Worm (Caenorhabditis elegans) whole organism, L3 larva: ENCODE measurements around the gene clec-117.

Source experiments
- R02D3.7 ChIP-seq: fragments of 150-350 bp; optimal IDR thresholded peaks from 2 replicates; lab custom pipeline; 2014; ENCODE audit warnings: missing biosample characterization, missing genetic modification characterization
- ama-1 ChIP-seq: fragments of 150-350 bp; optimal IDR thresholded peaks from 2 replicates; lab custom pipeline; 2018
- ceh-28 ChIP-seq: fragments of 150-350 bp; optimal IDR thresholded peaks from 2 replicates; lab custom pipeline; 2014; ENCODE audit warnings: missing biosample characterization, missing genetic modification reagents, missing genetic modification characterization
- daf-12 ChIP-seq: fragments of 150-350 bp; optimal IDR thresholded peaks from 2 replicates; lab custom pipeline; 2014; ENCODE audit warnings: missing biosample characterization, missing genetic modification reagents, missing genetic modification characterization
- egl-27 ChIP-seq: sonication (generic microtip); optimal IDR thresholded peaks from 4 replicates; lab custom pipeline; 2017; ENCODE audit warnings: missing biosample characterization, missing genetic modification reagents, missing genetic modification characterization
- elt-3 ChIP-seq, 3 experiments: fragments of 150-350 bp in 1 of 3; sonication (generic microtip) in 2 of 3; optimal IDR thresholded peaks; 2 replicates in 2 of 3; 4 replicates in 1 of 3; lab custom pipeline; 2014 to 2017; ENCODE audit warnings: missing biosample characterization in 3 of 3, missing genetic modification characterization in 3 of 3
- fkh-10 ChIP-seq: sonication (generic microtip); optimal IDR thresholded peaks from 2 replicates; lab custom pipeline; 2017; ENCODE audit warnings: missing biosample characterization, missing genetic modification reagents, missing genetic modification characterization
- fkh-2 ChIP-seq: fragments of 150-350 bp; optimal IDR thresholded peaks from 2 replicates; lab custom pipeline; 2014; ENCODE audit warnings: missing biosample characterization, missing genetic modification reagents, missing genetic modification characterization
- fos-1 ChIP-seq: fragments of 150-350 bp; optimal IDR thresholded peaks from 2 replicates; lab custom pipeline; 2014; ENCODE audit warnings: missing biosample characterization, missing genetic modification characterization
- hmg-11 ChIP-seq: sonication (generic microtip); optimal IDR thresholded peaks from 2 replicates; lab custom pipeline; 2016; ENCODE audit warnings: missing genetic modification characterization, missing compliant biosample characterization
- jun-1 ChIP-seq: fragments of 150-350 bp; optimal IDR thresholded peaks from 2 replicates; lab custom pipeline; 2014; ENCODE audit warnings: missing biosample characterization, missing genetic modification reagents, missing genetic modification characterization
- lin-15B ChIP-seq: fragments of 150-350 bp; optimal IDR thresholded peaks from 2 replicates; lab custom pipeline; 2014; ENCODE audit warnings: missing biosample characterization, missing genetic modification characterization
- lin-39 ChIP-seq: fragments of 150-350 bp; optimal IDR thresholded peaks from 2 replicates; lab custom pipeline; 2018; ENCODE audit warnings: missing biosample characterization, missing genetic modification reagents, missing genetic modification characterization
- lsy-12 ChIP-seq: sonication (generic microtip); optimal IDR thresholded peaks from 2 replicates; lab custom pipeline; 2016; ENCODE audit warnings: mild to moderate bottlenecking, missing genetic modification characterization, missing compliant biosample characterization
- mml-1 ChIP-seq: fragments of 150-350 bp; sonication (generic microtip); optimal IDR thresholded peaks from 3 replicates; lab custom pipeline; 2014; ENCODE audit warnings: missing biosample characterization, missing genetic modification characterization
- nfya-1 ChIP-seq: sonication (generic microtip); optimal IDR thresholded peaks from 2 replicates; lab custom pipeline; 2017; ENCODE audit warnings: missing genetic modification characterization, mild to moderate bottlenecking, missing compliant biosample characterization, antibody characterized with exemption, moderate library complexity; ENCODE audit not compliant: insufficient read depth
- nhr-11 ChIP-seq: fragments of 150-350 bp; optimal IDR thresholded peaks from 2 replicates; lab custom pipeline; 2014; ENCODE audit warnings: missing biosample characterization, missing genetic modification characterization
- nhr-12 ChIP-seq: fragments of 150-350 bp; optimal IDR thresholded peaks from 2 replicates; lab custom pipeline; 2014; ENCODE audit warnings: missing biosample characterization, missing genetic modification characterization
- nhr-23 ChIP-seq: fragments of 150-350 bp; optimal IDR thresholded peaks from 2 replicates; lab custom pipeline; 2014; ENCODE audit warnings: missing biosample characterization, missing genetic modification reagents, missing genetic modification characterization
- nhr-237 ChIP-seq: fragments of 150-350 bp; optimal IDR thresholded peaks from 2 replicates; lab custom pipeline; 2014; ENCODE audit warnings: missing biosample characterization, missing genetic modification characterization
- nhr-25 ChIP-seq: sonication (generic microtip); optimal IDR thresholded peaks from 2 replicates; lab custom pipeline; 2017; ENCODE audit warnings: missing biosample characterization, missing genetic modification characterization
- nhr-28 ChIP-seq: fragments of 150-350 bp; optimal IDR thresholded peaks from 2 replicates; lab custom pipeline; 2014; ENCODE audit warnings: missing biosample characterization, missing genetic modification characterization
- nhr-77 ChIP-seq: fragments of 150-350 bp; optimal IDR thresholded peaks from 2 replicates; lab custom pipeline; 2014; ENCODE audit warnings: missing biosample characterization, missing genetic modification characterization
- pha-4 ChIP-seq: fragments of 150-350 bp; optimal IDR thresholded peaks from 2 replicates; lab custom pipeline; 2014; ENCODE audit warnings: missing biosample characterization, missing genetic modification reagents, missing genetic modification characterization
- sea-2 ChIP-seq: fragments of 150-350 bp; sonication (generic microtip); optimal IDR thresholded peaks from 4 replicates; lab custom pipeline; 2014; ENCODE audit warnings: missing biosample characterization, missing genetic modification reagents, missing genetic modification characterization
- skn-1 ChIP-seq: fragments of 150-350 bp; optimal IDR thresholded peaks from 2 replicates; lab custom pipeline; 2014; ENCODE audit warnings: missing biosample characterization, missing genetic modification characterization
- snpc-4 ChIP-seq: fragments of 150-350 bp; optimal IDR thresholded peaks from 2 replicates; lab custom pipeline; 2014; ENCODE audit warnings: missing biosample characterization, missing genetic modification characterization
- tbx-2 ChIP-seq: sonication (generic microtip); optimal IDR thresholded peaks from 2 replicates; lab custom pipeline; 2016; ENCODE audit warnings: mild to moderate bottlenecking, missing genetic modification characterization, missing compliant biosample characterization
- unc-39 ChIP-seq: sonication (generic microtip); optimal IDR thresholded peaks from 4 replicates; lab custom pipeline; 2017; ENCODE audit warnings: missing biosample characterization, missing genetic modification characterization
- unc-62 ChIP-seq: fragments of 150-350 bp; sonication (generic microtip); optimal IDR thresholded peaks from 4 replicates; lab custom pipeline; 2014; ENCODE audit warnings: missing biosample characterization, missing genetic modification reagents, missing genetic modification characterization
- zag-1 ChIP-seq: fragments of 150-350 bp; optimal IDR thresholded peaks from 2 replicates; lab custom pipeline; 2014; ENCODE audit warnings: missing biosample characterization, missing genetic modification characterization
- ztf-4 ChIP-seq: fragments of 150-350 bp; optimal IDR thresholded peaks from 2 replicates; lab custom pipeline; 2014; ENCODE audit warnings: missing biosample characterization, missing genetic modification characterization

Gene clec-117

DNA sequence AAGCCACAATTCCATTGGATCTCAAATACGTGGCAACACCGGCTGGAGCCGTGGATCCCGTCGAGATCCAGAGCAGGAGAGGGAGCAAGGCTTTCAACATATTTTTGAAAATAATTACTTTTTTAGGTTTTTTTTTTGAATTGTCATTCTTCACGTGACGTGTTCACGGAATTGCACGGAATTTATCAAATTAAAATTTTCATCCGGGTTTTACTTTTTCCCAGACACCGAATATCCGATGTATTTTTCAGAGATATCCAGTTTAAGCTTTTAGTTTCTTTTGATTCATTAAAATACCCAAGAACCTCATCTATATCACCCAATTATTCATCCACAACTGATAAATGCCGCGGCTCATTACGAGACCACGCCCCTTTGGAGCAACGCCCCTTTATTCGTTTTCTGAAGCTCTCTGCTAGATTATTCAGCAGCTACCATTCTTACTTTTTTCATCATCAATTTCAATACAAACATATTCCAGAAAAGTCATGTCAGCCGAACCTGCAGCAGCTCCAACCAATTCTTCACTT lies at the start of gene clec-117, which contains the start of gene B0432.1:
clec-117 (minus strand) TSS at position 101 of the 530 bp plus-strand sequence.
B0432.1 (plus strand) TSS at position 480 of the 530 bp plus-strand sequence.
- TF ChIP-seq R02D3.7 (tag; lab: Kevin White, UChicago) (no peak), nhr-237 (tag; lab: Kevin White, UChicago) (no peak), zag-1 (tag; lab: Kevin White, UChicago) (no peak), jun-1 (no peak), snpc-4 (tag; lab: Kevin White, UChicago) (no peak), nhr-11 (tag; lab: Kevin White, UChicago) (no peak), lin-39 (tag; lab: Kevin White, UChicago) (no peak), ama-1 (lab: Kevin White, UChicago) (no peak), unc-39 (no peak), nhr-77 (tag; lab: Kevin White, UChicago) (no peak), fos-1 (no peak), fkh-10 (GFP tag; lab: Kevin White, UChicago) (no peak), nhr-25 (tag; lab: Kevin White, UChicago) (no peak), egl-27 (tag; lab: Kevin White, UChicago) (no peak), nhr-28 (no peak), mml-1 (no peak), daf-12 (tag; lab: Kevin White, UChicago) (no peak), pha-4 (tag; lab: Kevin White, UChicago) (no peak)

- TF ChIP-seq ceh-28 (tag; lab: Kevin White, UChicago) (no peak), nfya-1 (tag; lab: Kevin White, UChicago) (peak; percentile 97)
These were observed 44.5 kb upstream of the clec-117 start for ce11 chrII:341282-341681.

DNA sequence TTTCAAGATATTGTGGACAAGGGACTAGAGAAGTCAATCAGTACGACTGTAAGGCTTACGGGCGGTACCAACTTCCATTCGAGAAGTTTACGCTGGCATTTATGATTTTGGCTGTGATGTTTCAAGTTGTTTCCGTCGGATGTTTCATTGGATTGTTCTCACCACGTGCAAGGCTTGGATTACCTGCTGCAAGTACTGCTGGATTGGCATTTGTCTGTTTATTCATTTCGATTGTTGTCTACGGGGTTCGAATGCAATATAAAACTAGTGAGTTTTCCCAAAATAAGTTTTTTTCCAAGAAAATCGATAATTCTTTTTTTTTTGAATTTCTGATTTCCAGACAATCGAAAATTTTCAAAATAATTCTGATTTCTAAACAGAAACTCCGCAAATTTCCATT lies 43.9 kb upstream of the clec-117 start:
- TF ChIP-seq ceh-28 (tag; lab: Kevin White, UChicago), result no peak
- TF ChIP-seq fkh-2 (tag; lab: Kevin White, UChicago), result no peak
- no peak for TF ChIP-seq mml-1
- no peak for TF ChIP-seq lin-39 (tag; lab: Kevin White, UChicago)
- TF ChIP-seq ztf-4 (tag; lab: Kevin White, UChicago), result no peak
- no peak for TF ChIP-seq nhr-25 (tag; lab: Kevin White, UChicago)
- TF ChIP-seq nfya-1 (tag; lab: Kevin White, UChicago), result no peak
- TF ChIP-seq elt-3 (tag; optimal IDR thresholded peaks at IDR 0.05; lab: Kevin White, UChicago), result no peak
- TF ChIP-seq nhr-23 (tag; lab: Kevin White, UChicago), result no peak
- no peak for TF ChIP-seq nhr-12 (tag; lab: Kevin White, UChicago)
- no peak for TF ChIP-seq unc-62
- TF ChIP-seq daf-12 (tag; lab: Kevin White, UChicago), result no peak
- no peak for TF ChIP-seq hmg-11
- TF ChIP-seq lsy-12 (tag; lab: Kevin White, UChicago), result no peak
- TF ChIP-seq lin-15B, result no peak
- no peak for TF ChIP-seq jun-1

ce11 chrII:340224-340623 lies 43.4 kb upstream of the clec-117 start, which contains the start of gene clc-31:
clc-31 (plus strand) TSS chrII:340524.
- TF ChIP-seq snpc-4 (tag; lab: Kevin White, UChicago) (no peak), lin-15B (no peak), skn-1 (tag; lab: Kevin White, UChicago) (no peak)
- TF ChIP-seq, all 47 proteins: peak for 0

- TF ChIP-seq nhr-23 (tag; lab: Kevin White, UChicago) (no peak), egl-27 (tag; lab: Kevin White, UChicago) (no peak), nhr-12 (tag; lab: Kevin White, UChicago) (no peak), ceh-28 (tag; lab: Kevin White, UChicago) (no peak), tbx-2 (tag; lab: Kevin White, UChicago) (no peak), ama-1 (lab: Kevin White, UChicago) (no peak), daf-12 (tag; lab: Kevin White, UChicago) (no peak), sea-2 (GFP tag; lab: Kevin White, UChicago) (no peak), lin-15B (no peak), nhr-25 (tag; lab: Kevin White, UChicago) (no peak), nhr-77 (tag; lab: Kevin White, UChicago) (no peak)
These were observed 40.5 kb upstream of the clec-117 start, which contains the start of gene cpn-2 for ce11 chrII:337233-337832. cpn-2 (plus strand) TSS chrII:337782.
